Worm (Caenorhabditis elegans) whole organism, mixed stage, embryonic: ENCODE results near the gene nas-22.
"Not testable (repeated sequence)": the region's sequence is repeated elsewhere in the genome, so short reads cannot be mapped to it uniquely, and the experiment has no call there.

Experiments used
- M03D4.4 ChIP-seq: sonication (generic microtip); optimal IDR thresholded peaks from 2 replicates; lab custom pipeline; 2017; ENCODE audit warnings: mild to moderate bottlenecking, missing genetic modification characterization, missing compliant biosample characterization
- bed-3 ChIP-seq: fragments of 200-800 bp; sonication (Bioruptor generic); optimal IDR thresholded peaks from 3 replicates; lab custom pipeline; 2018; ENCODE audit warnings: mild to moderate bottlenecking, missing genetic modification characterization, moderate library complexity, missing compliant biosample characterization
- blmp-1 ChIP-seq: fragments of 150-350 bp; optimal IDR thresholded peaks from 2 replicates; lab custom pipeline; 2014; ENCODE audit warnings: missing biosample characterization, missing genetic modification characterization
- ceh-39 ChIP-seq: fragments of 150-350 bp; optimal IDR thresholded peaks from 2 replicates; lab custom pipeline; 2014; ENCODE audit warnings: missing biosample characterization, missing genetic modification characterization
- ceh-43 ChIP-seq: fragments of 200-800 bp; sonication (Bioruptor generic); optimal IDR thresholded peaks from 2 replicates; lab custom pipeline; 2018; ENCODE audit warnings: mild to moderate bottlenecking, missing genetic modification characterization, moderate library complexity, missing compliant biosample characterization
- ceh-83 ChIP-seq: fragments of 200-800 bp; sonication (Bioruptor generic); optimal IDR thresholded peaks from 2 replicates; lab custom pipeline; 2018; ENCODE audit warnings: mild to moderate bottlenecking, missing genetic modification characterization, missing compliant biosample characterization
- cnd-1 ChIP-seq: fragments of 200-800 bp; sonication (Bioruptor generic); optimal IDR thresholded peaks from 2 replicates; lab custom pipeline; 2018; ENCODE audit warnings: mild to moderate bottlenecking, missing genetic modification characterization, missing compliant biosample characterization
- drap-1 ChIP-seq: fragments of 200-800 bp; sonication (Bioruptor generic); optimal IDR thresholded peaks from 3 replicates; lab custom pipeline; 2018; ENCODE audit warnings: mild to moderate bottlenecking, missing genetic modification characterization, missing compliant biosample characterization
- elt-1 ChIP-seq: sonication (generic microtip); optimal IDR thresholded peaks from 2 replicates; lab custom pipeline; 2017; ENCODE audit warnings: missing genetic modification characterization, mild to moderate bottlenecking, missing compliant biosample characterization, antibody characterized with exemption, moderate library complexity, borderline replicate concordance; ENCODE audit not compliant: insufficient read depth
- elt-3 ChIP-seq: fragments of 150-350 bp; optimal IDR thresholded peaks from 2 replicates; lab custom pipeline; 2014; ENCODE audit warnings: missing biosample characterization, missing genetic modification characterization
- ham-2 ChIP-seq: fragments of 200-800 bp; sonication (Bioruptor generic); optimal IDR thresholded peaks from 2 replicates; lab custom pipeline; 2018; ENCODE audit warnings: mild to moderate bottlenecking, missing genetic modification characterization, missing compliant biosample characterization
- hlh-1 ChIP-seq: fragments of 150-350 bp; optimal IDR thresholded peaks from 2 replicates; lab custom pipeline; 2014; ENCODE audit warnings: missing biosample characterization, missing genetic modification reagents, missing genetic modification characterization
- lin-13 ChIP-seq: fragments of 150-350 bp; optimal IDR thresholded peaks from 2 replicates; lab custom pipeline; 2014; ENCODE audit warnings: missing biosample characterization, missing genetic modification characterization
- lin-32 ChIP-seq: fragments of 200-800 bp; sonication (Bioruptor generic); optimal IDR thresholded peaks from 2 replicates; lab custom pipeline; 2018; ENCODE audit warnings: mild to moderate bottlenecking, missing genetic modification characterization, missing compliant biosample characterization
- lsy-2 ChIP-seq: fragments of 150-350 bp; optimal IDR thresholded peaks from 2 replicates; lab custom pipeline; 2014; ENCODE audit warnings: missing biosample characterization, missing genetic modification characterization
- mab-5 ChIP-seq: fragments of 150-350 bp; optimal IDR thresholded peaks from 2 replicates; lab custom pipeline; 2014; ENCODE audit warnings: missing biosample characterization, missing genetic modification characterization
- mep-1 ChIP-seq: fragments of 150-350 bp; optimal IDR thresholded peaks from 2 replicates; lab custom pipeline; 2017; ENCODE audit warnings: missing biosample characterization, missing genetic modification reagents, missing genetic modification characterization, inconsistent platforms
- mls-2 ChIP-seq: sonication (generic microtip); optimal IDR thresholded peaks from 2 replicates; lab custom pipeline; 2016; ENCODE audit warnings: mild to moderate bottlenecking, missing genetic modification characterization, moderate library complexity, missing compliant biosample characterization
- nhr-12 ChIP-seq: fragments of 150-350 bp; optimal IDR thresholded peaks from 2 replicates; lab custom pipeline; 2014; ENCODE audit warnings: missing biosample characterization, missing genetic modification characterization
- nhr-2 ChIP-seq: fragments of 150-350 bp; optimal IDR thresholded peaks from 2 replicates; lab custom pipeline; 2014; ENCODE audit warnings: missing biosample characterization, missing genetic modification characterization
- nhr-237 ChIP-seq: fragments of 150-350 bp; optimal IDR thresholded peaks from 2 replicates; lab custom pipeline; 2014; ENCODE audit warnings: missing biosample characterization, missing genetic modification characterization
- nhr-28 ChIP-seq: fragments of 150-350 bp; optimal IDR thresholded peaks from 2 replicates; lab custom pipeline; 2014; ENCODE audit warnings: missing biosample characterization, missing genetic modification characterization
- nhr-76 ChIP-seq: sonication (generic microtip); optimal IDR thresholded peaks from 2 replicates; lab custom pipeline; 2017; ENCODE audit warnings: missing biosample characterization, missing genetic modification characterization
- pha-4 ChIP-seq: fragments of 150-350 bp; optimal IDR thresholded peaks from 2 replicates; lab custom pipeline; 2018; ENCODE audit warnings: missing biosample characterization, missing genetic modification reagents, missing genetic modification characterization
- sem-2 ChIP-seq: fragments of 200-800 bp; sonication (Bioruptor generic); optimal IDR thresholded peaks from 2 replicates; lab custom pipeline; 2018; ENCODE audit warnings: mild to moderate bottlenecking, missing genetic modification characterization, missing compliant biosample characterization
- snpc-4 ChIP-seq: fragments of 150-350 bp; optimal IDR thresholded peaks from 2 replicates; lab custom pipeline; 2014; ENCODE audit warnings: missing biosample characterization, missing genetic modification characterization
- sptf-1 ChIP-seq: sonication (generic microtip); optimal IDR thresholded peaks from 2 replicates; lab custom pipeline; 2017; ENCODE audit warnings: mild to moderate bottlenecking, missing genetic modification characterization, moderate library complexity, missing compliant biosample characterization
- tbx-8 ChIP-seq: fragments of 200-800 bp; sonication (Bioruptor generic); optimal IDR thresholded peaks from 2 replicates; lab custom pipeline; 2018; ENCODE audit warnings: mild to moderate bottlenecking, missing genetic modification characterization, moderate library complexity, missing compliant biosample characterization
- unc-120 ChIP-seq: sonication (generic microtip); optimal IDR thresholded peaks from 2 replicates; lab custom pipeline; 2017; ENCODE audit warnings: missing genetic modification characterization, missing compliant biosample characterization; ENCODE audit not compliant: poor library complexity, severe bottlenecking
- unc-39 ChIP-seq: fragments of 150-350 bp; optimal IDR thresholded peaks from 2 replicates; lab custom pipeline; 2014; ENCODE audit warnings: missing biosample characterization, missing genetic modification characterization
- unc-62 ChIP-seq: fragments of 150-350 bp; optimal IDR thresholded peaks from 2 replicates; lab custom pipeline; 2014; ENCODE audit warnings: missing biosample characterization, missing genetic modification reagents, missing genetic modification characterization
- zip-8 ChIP-seq: fragments of 150-350 bp; optimal IDR thresholded peaks from 2 replicates; lab custom pipeline; 2014; ENCODE audit warnings: missing biosample characterization, missing genetic modification characterization

Gene nas-22

DNA sequence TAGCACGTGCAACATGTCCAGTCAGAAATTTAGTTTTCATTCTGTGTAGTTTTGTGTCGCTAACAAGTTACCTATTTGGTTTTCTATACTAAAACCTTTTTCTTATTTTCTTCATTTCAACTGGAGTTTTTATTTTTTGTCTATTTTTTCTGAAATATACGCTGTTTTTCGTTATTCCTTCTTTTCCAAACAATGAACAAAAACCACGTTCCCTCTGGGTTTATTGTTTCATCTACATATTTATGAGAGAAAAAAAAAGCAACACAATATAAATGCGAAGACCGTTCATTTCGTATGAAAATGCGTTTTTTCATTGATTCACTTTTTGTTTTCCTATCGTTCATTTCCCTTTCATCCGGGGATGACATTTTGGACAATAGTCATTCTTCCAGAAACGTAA is 4.9 kb downstream of the nas-22 start, which contains the start of gene T11F9.22:
Gene T11F9.22, plus strand, starts transcription at position 301 of the 400 bp plus-strand sequence.
- TF ChIP-seq ceh-39 (tag; lab: Kevin White, UChicago) (no peak), unc-62 (GFP tag; lab: Kevin White, UChicago) (no peak), drap-1 (GFP tag; lab: Kevin White, UChicago) (no peak), pha-4 (tag; lab: Kevin White, UChicago) (no peak), elt-3 (tag; lab: Kevin White, UChicago) (no peak), elt-1 (tag; lab: Kevin White, UChicago) (no peak), sem-2 (GFP tag; lab: Kevin White, UChicago) (no peak), lin-32 (GFP tag; lab: Kevin White, UChicago) (no peak), ceh-83 (GFP tag; lab: Kevin White, UChicago) (no peak), nhr-237 (no peak), mep-1 (no peak), nhr-76 (tag; lab: Kevin White, UChicago) (no peak), mab-5 (tag; lab: Kevin White, UChicago) (no peak), nhr-28 (tag; lab: Kevin White, UChicago) (no peak), blmp-1 (tag; lab: Kevin White, UChicago) (no peak)

DNA sequence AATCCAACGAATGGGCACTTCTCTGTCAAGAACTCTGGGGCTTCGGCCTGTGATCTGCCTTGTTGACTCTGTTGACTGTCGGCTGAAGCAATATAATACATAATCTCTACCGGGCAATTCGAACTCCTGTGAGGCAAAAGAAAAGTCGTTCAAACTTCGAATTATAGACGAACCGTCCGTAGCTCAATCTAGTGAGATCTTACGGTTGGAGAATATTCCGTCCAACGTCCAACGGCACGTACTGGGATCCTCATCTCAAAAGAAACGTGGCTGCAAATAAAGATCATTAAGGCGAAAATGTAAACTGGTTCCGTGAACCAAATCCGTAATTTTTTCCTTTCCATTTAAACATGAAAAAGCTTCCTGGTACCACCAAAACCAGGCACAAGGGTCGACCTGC is 6.2 kb downstream of the nas-22 start, which contains the start of gene T11F9.14:
Gene T11F9.14, minus strand, starts transcription at position 101 of the 400 bp plus-strand sequence.
- not testable (repeated sequence) for TF ChIP-seq mep-1; lin-32 (GFP tag; lab: Kevin White, UChicago); hlh-1

DNA sequence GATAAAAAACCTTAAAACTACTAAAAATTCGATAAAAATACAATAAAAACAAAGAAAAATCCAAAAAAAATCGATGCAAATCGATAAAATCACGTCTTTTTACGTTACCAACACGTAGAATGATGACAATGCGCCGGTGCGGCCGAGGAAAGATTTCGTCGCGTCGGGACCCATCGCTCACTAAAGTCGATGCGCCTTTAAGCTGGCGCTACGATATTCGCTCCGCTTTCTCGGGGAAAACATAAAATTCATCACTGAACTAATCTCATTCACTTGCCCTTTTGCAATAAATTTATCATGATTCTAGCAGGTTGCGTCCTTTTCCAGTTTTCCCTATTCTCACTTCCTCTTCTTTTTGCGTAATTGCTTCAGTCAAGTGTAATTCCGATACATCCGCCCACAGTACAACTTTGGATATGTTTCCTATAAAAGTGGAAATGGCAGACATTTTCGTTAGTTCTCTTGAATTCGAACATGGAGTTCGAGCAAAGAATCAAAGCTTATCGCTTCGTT is 9.1 kb downstream of the nas-22 start, which contains the start of gene col-157:
Gene col-157, plus strand, starts transcription at position 463 of the 513 bp plus-strand sequence.
- not testable (repeated sequence) for TF ChIP-seq bed-3; zip-8 (tag; lab: Kevin White, UChicago); unc-39 (tag; lab: Kevin White, UChicago)

DNA sequence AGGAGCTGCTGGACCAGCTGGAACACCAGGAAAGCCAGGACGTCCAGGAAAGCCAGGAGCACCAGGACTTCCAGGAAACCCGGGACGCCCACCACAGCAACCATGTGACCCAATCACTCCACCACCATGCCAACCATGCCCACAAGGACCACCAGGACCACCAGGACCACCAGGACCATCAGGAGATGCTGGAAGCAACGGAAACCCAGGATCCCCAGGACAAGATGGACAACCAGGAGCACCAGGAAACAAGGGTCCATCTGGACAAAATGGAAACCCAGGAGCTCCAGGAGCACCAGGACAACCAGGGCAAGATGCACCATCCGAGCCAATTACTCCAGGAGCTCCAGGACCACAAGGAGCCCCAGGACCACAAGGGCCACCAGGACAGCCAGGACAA is 9.9 kb downstream of the nas-22 start:
- TF ChIP-seq lsy-2 (tag; lab: Kevin White, UChicago): no peak

DNA sequence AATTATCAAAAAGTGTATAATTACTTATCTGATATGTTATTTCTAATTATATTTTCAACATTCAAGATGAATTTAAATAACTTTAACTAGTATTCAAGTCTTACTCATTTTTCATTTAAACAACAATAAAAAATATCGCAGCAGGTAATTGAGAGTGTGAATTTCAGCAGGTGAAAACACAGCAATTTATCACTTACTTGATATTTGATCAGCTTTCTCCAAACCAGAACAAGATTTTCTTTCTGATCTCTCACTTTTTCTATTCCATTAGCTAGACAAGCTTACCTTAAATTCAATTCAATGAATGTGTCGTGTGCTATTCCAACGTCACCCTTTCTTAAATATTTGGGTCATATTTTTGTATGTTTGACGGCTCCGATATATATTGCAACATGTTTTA is 11.1 kb downstream of the nas-22 start, which contains the start of gene srh-1:
Gene srh-1, plus strand, starts transcription at position 301 of the 400 bp plus-strand sequence.
- TF ChIP-seq M03D4.4 (no peak), blmp-1 (tag; lab: Kevin White, UChicago) (no peak), elt-1 (tag; lab: Kevin White, UChicago) (no peak), sptf-1 (tag; lab: Kevin White, UChicago) (no peak), sem-2 (GFP tag; lab: Kevin White, UChicago) (no peak), mep-1 (no peak), lin-32 (GFP tag; lab: Kevin White, UChicago) (no peak), ceh-43 (GFP tag; lab: Kevin White, UChicago) (no peak), nhr-76 (tag; lab: Kevin White, UChicago) (no peak), lin-13 (tag; lab: Kevin White, UChicago) (no peak), unc-62 (GFP tag; lab: Kevin White, UChicago) (no peak), pha-4 (tag; lab: Kevin White, UChicago) (no peak), nhr-2 (tag; lab: Kevin White, UChicago) (no peak)

DNA sequence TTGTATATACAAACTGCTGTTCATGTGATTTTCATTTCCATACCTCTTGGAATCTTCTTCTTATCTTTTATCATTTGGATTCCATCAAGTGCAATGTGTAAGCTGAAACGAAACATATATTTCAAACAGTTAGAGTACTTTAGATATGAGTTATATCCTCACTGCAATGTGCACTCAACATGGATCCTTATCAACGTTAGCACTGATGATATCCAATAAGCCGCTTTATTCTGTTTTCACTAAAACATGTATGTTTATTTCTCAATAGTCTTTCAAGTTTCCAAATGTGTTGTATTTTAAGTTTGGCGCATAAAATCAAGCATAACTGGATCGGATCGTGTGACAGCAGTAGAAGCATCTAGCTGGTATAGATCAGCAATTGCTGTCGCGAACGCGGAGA is 12.2 kb downstream of the nas-22 start, which contains the start of gene T11F9.10:
Gene T11F9.10, plus strand, starts transcription at position 301 of the 400 bp plus-strand sequence.
- TF ChIP-seq unc-120 (tag; lab: Kevin White, UChicago) (no peak), bed-3 (no peak), elt-1 (tag; lab: Kevin White, UChicago) (no peak), hlh-1 (no peak), elt-3 (tag; lab: Kevin White, UChicago) (no peak)

DNA sequence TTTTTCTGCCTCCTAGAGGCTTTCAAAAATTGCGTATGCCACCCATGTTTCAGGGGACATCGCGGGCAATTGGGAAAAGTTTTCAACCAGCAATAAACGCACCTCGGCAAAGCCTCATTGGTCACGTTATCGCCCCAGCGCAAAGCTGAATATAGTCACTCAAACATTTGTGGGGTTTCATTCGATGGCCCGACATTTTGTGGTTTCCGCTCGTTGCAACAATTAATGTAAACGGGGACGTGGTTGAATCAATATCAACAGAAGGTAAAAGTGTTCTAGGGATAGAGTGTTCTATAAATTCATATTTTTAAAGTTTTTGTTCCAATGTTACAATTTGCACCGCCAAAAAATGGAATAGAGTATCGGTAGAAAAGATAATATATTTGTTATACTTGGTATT is 13.8 kb downstream of the nas-22 start:
- no peak for TF ChIP-seq lin-13 (tag; lab: Kevin White, UChicago)
- no peak for TF ChIP-seq elt-3 (tag; lab: Kevin White, UChicago)
- no peak for TF ChIP-seq nhr-76 (tag; lab: Kevin White, UChicago)
- TF ChIP-seq sem-2 (GFP tag; lab: Kevin White, UChicago): no peak
- TF ChIP-seq nhr-12 (tag; lab: Kevin White, UChicago): no peak
- no peak for TF ChIP-seq tbx-8 (GFP tag; lab: Kevin White, UChicago)
- TF ChIP-seq unc-39 (tag; lab: Kevin White, UChicago): no peak
- TF ChIP-seq mab-5 (tag; lab: Kevin White, UChicago): no peak
- TF ChIP-seq nhr-237: no peak
- no peak for TF ChIP-seq lsy-2 (tag; lab: Kevin White, UChicago)
- TF ChIP-seq ham-2 (GFP tag; lab: Kevin White, UChicago): no peak
- TF ChIP-seq cnd-1 (tag; lab: Kevin White, UChicago): no peak
- TF ChIP-seq mep-1: no peak
- TF ChIP-seq snpc-4 (tag; lab: Kevin White, UChicago): no peak
- no peak for TF ChIP-seq ceh-43 (GFP tag; lab: Kevin White, UChicago)
- no peak for TF ChIP-seq mls-2
